Fruit fly (Drosophila melanogaster) whole organism, embryonic: Measurements from ENCODE around the gene Fic.

Experiments used
- Antp ChIP-seq: fragments of 200-800 bp; sonication (Bioruptor generic); optimal IDR thresholded peaks from 3 replicates; lab custom pipeline; 2016; ENCODE audit warnings: missing biosample characterization, missing genetic modification characterization
- BEAF-32 ChIP-seq: fragments of 200-800 bp; sonication (Bioruptor generic); optimal IDR thresholded peaks from 3 replicates; lab custom pipeline; 2017; ENCODE audit warnings: missing biosample characterization, missing genetic modification characterization, mild to moderate bottlenecking, moderate library complexity, missing genetic modification reagents
- BtbVII ChIP-seq: fragments of 200-800 bp; sonication (Bioruptor generic); optimal IDR thresholded peaks from 3 replicates; lab custom pipeline; 2017; ENCODE audit warnings: missing biosample characterization, mild to moderate bottlenecking, missing genetic modification characterization
- CG10366 ChIP-seq: fragments of 200-800 bp; sonication (Bioruptor generic); IDR thresholded peaks from 2 replicates; pipeline ENCODE4 v1.3.6; 2022; ENCODE audit warnings: missing biosample characterization, missing genetic modification characterization
- CG12219 ChIP-seq: fragments of 200-800 bp; sonication (Bioruptor generic); optimal IDR thresholded peaks from 3 replicates; lab custom pipeline; 2018; ENCODE audit warnings: missing biosample characterization, mild to moderate bottlenecking, missing genetic modification characterization
- CG12659 ChIP-seq: fragments of 200-800 bp; sonication (Bioruptor generic); optimal IDR thresholded peaks from 3 replicates; lab custom pipeline; 2017; ENCODE audit warnings: mild to moderate bottlenecking, missing biosample characterization, missing genetic modification reagents, missing genetic modification characterization
- CG12744 ChIP-seq: fragments of 200-800 bp; sonication (Bioruptor generic); optimal IDR thresholded peaks from 2 replicates; lab custom pipeline; 2016; ENCODE audit warnings: missing biosample characterization, missing genetic modification characterization
- CG13287 ChIP-seq: fragments of 200-800 bp; sonication (Bioruptor generic); IDR thresholded peaks from 2 replicates; pipeline ENCODE4 v1.3.6; 2022; ENCODE audit warnings: missing biosample characterization, missing genetic modification characterization; ENCODE audit not compliant: partially characterized antibody
- CG13775 ChIP-seq: fragments of 200-800 bp; sonication (Bioruptor generic); optimal IDR thresholded peaks from 3 replicates; lab custom pipeline; 2017; ENCODE audit warnings: missing biosample characterization, mild to moderate bottlenecking, missing genetic modification characterization
- CG14014 ChIP-seq: fragments of 200-800 bp; sonication (Bioruptor generic); IDR thresholded peaks from 2 replicates; pipeline ENCODE4 v1.3.6; 2022; ENCODE audit warnings: missing biosample characterization, missing genetic modification characterization
- CG14050 ChIP-seq: fragments of 200-800 bp; sonication (Bioruptor generic); IDR thresholded peaks from 3 replicates; pipeline ENCODE4 v1.3.6; 2022; ENCODE audit warnings: missing biosample characterization, missing genetic modification characterization
- CG14965 ChIP-seq: fragments of 200-800 bp; sonication (Bioruptor generic); optimal IDR thresholded peaks from 2 replicates; lab custom pipeline; 2016; ENCODE audit warnings: missing biosample characterization, missing genetic modification characterization, borderline replicate concordance
- CG15479 ChIP-seq: fragments of 200-800 bp; sonication (Bioruptor generic); optimal IDR thresholded peaks from 3 replicates; lab custom pipeline; 2019; ENCODE audit warnings: missing biosample characterization, mild to moderate bottlenecking, missing genetic modification characterization, moderate library complexity
- CG17829 ChIP-seq: fragments of 200-800 bp; optimal IDR thresholded peaks from 2 replicates; lab custom pipeline; 2019; ENCODE audit warnings: missing biosample characterization, mild to moderate bottlenecking, missing genetic modification characterization, moderate library complexity
- CG1832 ChIP-seq: fragments of 200-800 bp; sonication (Bioruptor generic); optimal IDR thresholded peaks from 2 replicates; lab custom pipeline; 2017; ENCODE audit warnings: missing biosample characterization, mild to moderate bottlenecking, missing genetic modification characterization, inconsistent platforms
- CG18599 ChIP-seq: fragments of 200-800 bp; sonication (Bioruptor generic); optimal IDR thresholded peaks from 3 replicates; lab custom pipeline; 2017; ENCODE audit warnings: missing biosample characterization, missing genetic modification characterization, mild to moderate bottlenecking, moderate library complexity, missing genetic modification reagents
- CG2889 ChIP-seq: fragments of 200-800 bp; sonication (Bioruptor generic); IDR thresholded peaks from 3 replicates; pipeline ENCODE4 v1.3.6; 2022; ENCODE audit warnings: missing biosample characterization, missing genetic modification characterization
- CG5953 ChIP-seq: fragments of 200-800 bp; sonication (Bioruptor generic); IDR thresholded peaks from 2 replicates; pipeline ENCODE4 v1.3.6; 2022; ENCODE audit warnings: missing biosample characterization, missing genetic modification characterization
- CG6654 ChIP-seq: fragments of 200-800 bp; sonication (Bioruptor generic); optimal IDR thresholded peaks from 2 replicates; lab custom pipeline; 2017; ENCODE audit warnings: missing biosample characterization, mild to moderate bottlenecking, missing genetic modification characterization
- CG7372 ChIP-seq: fragments of 200-800 bp; sonication (Bioruptor generic); IDR thresholded peaks from 2 replicates; pipeline ENCODE4 v1.3.6; 2022; ENCODE audit warnings: missing biosample characterization, missing genetic modification characterization
- CG8359 ChIP-seq: fragments of 200-800 bp; sonication (Bioruptor generic); optimal IDR thresholded peaks from 2 replicates; lab custom pipeline; 2017; ENCODE audit warnings: missing biosample characterization, mild to moderate bottlenecking, missing genetic modification characterization, borderline replicate concordance
- Camta ChIP-seq: fragments of 200-800 bp; sonication (Bioruptor generic); optimal IDR thresholded peaks from 2 replicates; lab custom pipeline; 2016; ENCODE audit warnings: missing biosample characterization, missing genetic modification characterization
- Dad ChIP-seq: fragments of 200-800 bp; sonication (Bioruptor generic); optimal IDR thresholded peaks from 3 replicates; lab custom pipeline; 2016; ENCODE audit warnings: missing biosample characterization, missing genetic modification characterization
- Doc3 ChIP-seq: fragments of 200-800 bp; sonication (Bioruptor generic); IDR thresholded peaks from 3 replicates; pipeline ENCODE4 v1.3.6; 2022; ENCODE audit warnings: missing biosample characterization, missing genetic modification characterization; ENCODE audit not compliant: partially characterized antibody
- Dp ChIP-seq: fragments of 200-800 bp; sonication (Bioruptor generic); optimal IDR thresholded peaks from 2 replicates; lab custom pipeline; 2018; ENCODE audit warnings: missing biosample characterization, mild to moderate bottlenecking, missing genetic modification characterization, moderate library complexity
- E2f2 ChIP-seq: fragments of 200-800 bp; sonication (Bioruptor generic); IDR thresholded peaks from 2 replicates; pipeline ENCODE4 v1.3.6; 2022; ENCODE audit warnings: missing biosample characterization, missing genetic modification characterization
- HmgD ChIP-seq: fragments of 200-800 bp; sonication (Bioruptor generic); optimal IDR thresholded peaks from 3 replicates; lab custom pipeline; 2016; ENCODE audit warnings: missing biosample characterization, missing genetic modification characterization
- MBD-R2 ChIP-seq: fragments of 200-800 bp; sonication (Bioruptor generic); IDR thresholded peaks from 2 replicates; pipeline ENCODE4 v1.3.6; 2022; ENCODE audit warnings: missing biosample characterization, missing genetic modification characterization
- MESR4 ChIP-seq: fragments of 200-800 bp; sonication (Bioruptor generic); optimal IDR thresholded peaks from 2 replicates; lab custom pipeline; 2018; ENCODE audit warnings: missing biosample characterization, mild to moderate bottlenecking, missing genetic modification characterization, moderate library complexity
- Nf-YB ChIP-seq: fragments of 200-800 bp; sonication (Bioruptor generic); optimal IDR thresholded peaks from 3 replicates; lab custom pipeline; 2019; ENCODE audit warnings: missing biosample characterization, mild to moderate bottlenecking, missing genetic modification characterization, moderate library complexity
- Poxn ChIP-seq: fragments of 200-800 bp; sonication (Bioruptor generic); IDR thresholded peaks from 2 replicates; pipeline ENCODE4 v1.3.6; 2022; ENCODE audit warnings: missing biosample characterization, missing genetic modification characterization
- Scr ChIP-seq: fragments of 200-800 bp; sonication (Bioruptor generic); IDR thresholded peaks from 2 replicates; pipeline ENCODE4 v1.3.6; 2022; ENCODE audit warnings: missing biosample characterization, missing genetic modification characterization; ENCODE audit not compliant: partially characterized antibody
- Sox100B ChIP-seq: fragments of 200-800 bp; sonication (Bioruptor generic); optimal IDR thresholded peaks from 3 replicates; lab custom pipeline; 2018; ENCODE audit warnings: missing biosample characterization, mild to moderate bottlenecking, missing genetic modification characterization
- YL-1 ChIP-seq: fragments of 200-800 bp; sonication (Bioruptor generic); optimal IDR thresholded peaks from 3 replicates; lab custom pipeline; 2017; ENCODE audit warnings: missing biosample characterization, mild to moderate bottlenecking, missing genetic modification characterization
- al ChIP-seq: fragments of 200-800 bp; sonication (Bioruptor generic); IDR thresholded peaks from 2 replicates; pipeline ENCODE4 v1.3.6; 2022; ENCODE audit warnings: missing biosample characterization, missing genetic modification characterization
- croc ChIP-seq: fragments of 200-800 bp; sonication (Bioruptor generic); conservative IDR thresholded peaks from 3 replicates; pipeline ENCODE4 v1.3.6; 2022; ENCODE audit warnings: missing biosample characterization, missing genetic modification characterization
- fd102C ChIP-seq: fragments of 200-800 bp; sonication (Bioruptor generic); optimal IDR thresholded peaks from 2 replicates; lab custom pipeline; 2018; ENCODE audit warnings: missing biosample characterization, mild to moderate bottlenecking, missing genetic modification characterization, moderate library complexity
- fru ChIP-seq: fragments of >200 bp; optimal IDR thresholded peaks from 2 replicates; lab custom pipeline; 2017
- gro ChIP-seq: fragments of 200-800 bp; sonication (Bioruptor generic); optimal IDR thresholded peaks from 2 replicates; lab custom pipeline; 2016; ENCODE audit warnings: missing biosample characterization, missing genetic modification characterization
- knrl ChIP-seq: fragments of 200-800 bp; sonication (Bioruptor generic); IDR thresholded peaks from 3 replicates; pipeline ENCODE4 v1.3.6; 2022; ENCODE audit warnings: missing biosample characterization, missing genetic modification characterization; ENCODE audit not compliant: partially characterized antibody
- lab ChIP-seq: fragments of 200-800 bp; sonication (Bioruptor generic); optimal IDR thresholded peaks from 3 replicates; lab custom pipeline; 2017; ENCODE audit warnings: missing biosample characterization, missing genetic modification characterization, mild to moderate bottlenecking, moderate library complexity, missing genetic modification reagents
- lilli ChIP-seq: fragments of 200-800 bp; sonication (Bioruptor generic); optimal IDR thresholded peaks from 3 replicates; lab custom pipeline; 2016; ENCODE audit warnings: missing biosample characterization, missing genetic modification characterization
- lmd ChIP-seq: fragments of 200-800 bp; sonication (Bioruptor generic); IDR thresholded peaks from 2 replicates; pipeline ENCODE4 v1.3.6; 2022; ENCODE audit warnings: missing biosample characterization, missing genetic modification characterization
- otp ChIP-seq: fragments of 200-800 bp; sonication (Bioruptor generic); IDR thresholded peaks from 3 replicates; pipeline ENCODE4, ENCODE4 v1.3.6; 2022; ENCODE audit warnings: missing biosample characterization, missing genetic modification characterization
- pzg ChIP-seq: fragments of 200-800 bp; sonication (Bioruptor generic); optimal IDR thresholded peaks from 3 replicates; lab custom pipeline; 2018; ENCODE audit warnings: missing biosample characterization, mild to moderate bottlenecking, missing genetic modification characterization, moderate library complexity
- rib ChIP-seq: fragments of 200-800 bp; sonication (Bioruptor generic); IDR thresholded peaks from 2 replicates; pipeline ENCODE4 v1.3.6; 2022; ENCODE audit warnings: missing biosample characterization, missing genetic modification characterization
- tgo ChIP-seq: fragments of 200-800 bp; sonication (Bioruptor generic); IDR thresholded peaks from 3 replicates; pipeline ENCODE4 v1.3.6; 2022; ENCODE audit warnings: missing biosample characterization, missing genetic modification characterization
- tna ChIP-seq: fragments of 200-800 bp; sonication (Bioruptor generic); IDR thresholded peaks from 2 replicates; pipeline ENCODE4 v1.3.6; 2022; ENCODE audit warnings: missing biosample characterization, missing genetic modification characterization; ENCODE audit not compliant: partially characterized antibody
- trem ChIP-seq: fragments of 200-800 bp; optimal IDR thresholded peaks from 3 replicates; lab custom pipeline; 2019; ENCODE audit warnings: missing biosample characterization, mild to moderate bottlenecking, missing genetic modification characterization, moderate library complexity
- vfl ChIP-seq: fragments of 200-800 bp; sonication (Bioruptor generic); optimal IDR thresholded peaks from 2 replicates; lab custom pipeline; 2016; ENCODE audit warnings: missing biosample characterization, missing genetic modification characterization
- vnd ChIP-seq: fragments of 200-800 bp; sonication (Bioruptor generic); IDR thresholded peaks from 3 replicates; pipeline ENCODE4 v1.3.6; 2022; ENCODE audit warnings: missing biosample characterization, missing genetic modification characterization; ENCODE audit not compliant: partially characterized antibody
- zen ChIP-seq: fragments of 200-800 bp; sonication (Bioruptor generic); optimal IDR thresholded peaks from 3 replicates; lab custom pipeline; 2018; ENCODE audit warnings: missing biosample characterization, mild to moderate bottlenecking, missing genetic modification characterization, moderate library complexity

Gene Fic

dm6 chr2L:6424198-6424597, at the start of gene Fic (continued):
- peak; percentile 16 for TF ChIP-seq trem (tag; lab: Kevin White, UChicago)
- peak; percentile 85 for TF ChIP-seq MESR4 (GFP tag; lab: Kevin White, UChicago)
- TF ChIP-seq rib, result no peak
- TF ChIP-seq Scr (GFP tag; lab: Robert Waterston, UW), result no peak; the same call in 1 of the 2 replicates
- no peak for TF ChIP-seq fd102C
- TF ChIP-seq BEAF-32 (GFP tag; lab: Kevin White, UChicago), result no peak
- no peak for TF ChIP-seq CG14965 (GFP tag; lab: Kevin White, UChicago)
- TF ChIP-seq CG1832 (GFP tag; lab: Kevin White, UChicago), result no peak
- TF ChIP-seq Dad, result no peak
- TF ChIP-seq MBD-R2 (GFP tag; lab: Robert Waterston, UW), result peak; percentile 76
- no peak for TF ChIP-seq CG5953 (GFP tag; lab: Robert Waterston, UW)
- TF ChIP-seq Dp (GFP tag; lab: Kevin White, UChicago), result peak; percentile 57
- TF ChIP-seq Camta (GFP tag; lab: Kevin White, UChicago), result no peak
- TF ChIP-seq CG7372 (GFP tag; lab: Robert Waterston, UW), result no peak
- TF ChIP-seq CG13287 (GFP tag; lab: Robert Waterston, UW), result peak; percentile 58; the same call in 1 of the 2 replicates
- TF ChIP-seq otp (GFP tag; lab: Robert Waterston, UW), result no peak
- TF ChIP-seq vnd (GFP tag; lab: Robert Waterston, UW), result no peak
- TF ChIP-seq knrl, result 0 out of 3 replicates have a peak, but pooled peaks have one; percentile 12
- peak; percentile 43 for TF ChIP-seq pzg (GFP tag; lab: Kevin White, UChicago)
- TF ChIP-seq CG8359 (GFP tag; lab: Kevin White, UChicago), result no peak
- TF ChIP-seq Doc3 (GFP tag; lab: Robert Waterston, UW), result no peak
- peak; percentile 26 for TF ChIP-seq YL-1 (GFP tag; lab: Kevin White, UChicago)
- no peak for TF ChIP-seq Nf-YB (GFP tag; lab: Kevin White, UChicago)
- TF ChIP-seq CG12219 (GFP tag; lab: Kevin White, UChicago), result no peak
- no peak for TF ChIP-seq CG2889 (GFP tag; lab: Robert Waterston, UW)
- peak; percentile 0 for TF ChIP-seq CG17829
- TF ChIP-seq E2f2 (GFP tag; lab: Robert Waterston, UW), result peak; percentile 60
- no peak for TF ChIP-seq lilli (GFP tag; lab: Kevin White, UChicago)
- no peak for TF ChIP-seq CG6654 (GFP tag; lab: Kevin White, UChicago)
- TF ChIP-seq CG10366 (GFP tag; lab: Robert Waterston, UW), result no peak
- peak; percentile 28; the same call in 1 of the 2 replicates for TF ChIP-seq tna (GFP tag; lab: Robert Waterston, UW)
- TF ChIP-seq HmgD, result no peak
- TF ChIP-seq Sox100B (GFP tag; lab: Kevin White, UChicago), result no peak
- TF ChIP-seq CG12744, result no peak
- peak; percentile 4 for TF ChIP-seq CG12659 (GFP tag; lab: Kevin White, UChicago)

- TF ChIP-seq gro (GFP tag; lab: Kevin White, UChicago), result no peak
- TF ChIP-seq tna (GFP tag; lab: Robert Waterston, UW), result no peak
- no peak for TF ChIP-seq BtbVII (GFP tag; lab: Kevin White, UChicago)
- peak; percentile 2 for TF ChIP-seq zen
- TF ChIP-seq Antp (GFP tag; lab: Kevin White, UChicago), result no peak
- peak; percentile 33; the same call in 1 of the 2 replicates for TF ChIP-seq lmd (GFP tag; lab: Robert Waterston, UW)
- TF ChIP-seq CG15479 (GFP tag; lab: Kevin White, UChicago), result no peak
- TF ChIP-seq vfl (GFP tag; lab: Kevin White, UChicago), result no peak
- TF ChIP-seq al, result no peak
- TF ChIP-seq tgo (GFP tag; lab: Robert Waterston, UW), result no peak
- TF ChIP-seq CG14050 (GFP tag; lab: Robert Waterston, UW), result no peak
- no peak for TF ChIP-seq CG14014 (GFP tag; lab: Robert Waterston, UW)
- TF ChIP-seq fru, result no peak
- no peak for TF ChIP-seq Poxn
- peak; percentile 23 for TF ChIP-seq lab (GFP tag; lab: Kevin White, UChicago)
- TF ChIP-seq CG18599 (GFP tag; lab: Kevin White, UChicago), result peak; percentile 18
- TF ChIP-seq croc (GFP tag; lab: Robert Waterston, UW), result no peak
- TF ChIP-seq CG13775 (GFP tag; lab: Kevin White, UChicago), result no peak
These were observed 44.9 kb upstream of the Fic start for dm6 chr2L:6379197-6379596.
